Fruit fly (Drosophila melanogaster) whole organism: ENCODE data around the gene Orct.

Source experiments
- CG8478 ChIP-seq: fragments of >200 bp; optimal IDR thresholded peaks from 2 replicates; lab custom pipeline; 2018; ENCODE audit warnings: inconsistent platforms
- EcR ChIP-seq, 2 experiments: fragments of >200 bp; optimal IDR thresholded peaks; 2 replicates each; lab custom pipeline; 2017; ENCODE audit warnings: missing biosample characterization in 2 of 2, missing genetic modification characterization in 2 of 2, missing genetic modification reagents in 2 of 2

dm6 chr3R:24319083-24319381 lies 43.0 kb downstream of the Orct start:
- TF ChIP-seq CG8478 (no peak), EcR (GFP tag; optimal IDR thresholded peaks at IDR 0.05; lab: Kevin White, UChicago) (no peak)
